Fruit fly (Drosophila melanogaster): ENCODE data around the gene Pep.

The Pep gene

DNA sequence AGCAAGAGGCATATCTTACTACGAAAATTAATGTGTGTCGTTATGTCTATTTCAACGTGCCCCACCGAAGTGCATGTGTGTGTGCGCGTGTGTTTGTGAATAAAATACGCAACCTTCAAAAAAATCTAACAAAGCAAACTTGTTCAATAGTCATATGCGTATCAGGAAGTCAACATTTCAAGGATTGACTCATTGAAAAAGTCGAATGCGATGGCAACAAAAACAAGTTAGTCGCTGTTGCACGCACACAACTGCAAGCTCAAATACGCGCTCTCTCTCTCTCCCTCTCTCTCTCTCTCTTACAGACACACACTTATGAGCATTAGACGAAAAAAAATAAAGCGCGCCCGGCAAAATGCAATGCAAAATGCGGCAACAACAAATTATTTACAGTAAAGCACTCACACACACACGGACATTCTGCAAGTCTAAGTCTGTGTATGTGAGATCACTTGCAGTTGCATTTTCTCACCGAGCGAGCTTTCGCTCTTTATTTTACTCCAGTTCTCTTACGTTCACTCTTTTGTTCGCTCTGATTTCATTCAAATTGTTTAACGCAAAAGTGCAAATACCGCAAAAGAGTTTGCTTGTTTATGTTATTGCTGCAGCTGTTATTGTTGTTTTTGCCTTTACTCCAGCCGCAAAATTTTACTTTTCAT, 38.1 kb downstream of the Pep start:
- TF ChIP-seq dl (GFP tag; optimal IDR thresholded peaks at IDR 0.05; ENCODE audit: insufficient read depth in 1 of 2, partially characterized antibody in 2 of 2) = peak in 1 of 2 experiments; percentile 74
- TF ChIP-seq Hr83 (GFP tag; optimal IDR thresholded peaks at IDR 0.05; ENCODE audit: poor library complexity, severe bottlenecking) = peak; percentile 51
- TF ChIP-seq Jra (GFP tag; optimal IDR thresholded peaks at IDR 0.05) = no peak
- no peak for TF ChIP-seq Mio (GFP tag; optimal IDR thresholded peaks at IDR 0.05)
- TF ChIP-seq N (GFP tag; optimal IDR thresholded peaks at IDR 0.05) = peak; percentile 68
- TF ChIP-seq CrebA (GFP tag; optimal IDR thresholded peaks at IDR 0.05; ENCODE audit: borderline replicate concordance) = no peak
- TF ChIP-seq foxo (GFP tag; optimal IDR thresholded peaks at IDR 0.05) = peak in 1 of 2 experiments; percentile 2
- TF ChIP-seq Dif (GFP tag; optimal IDR thresholded peaks at IDR 0.05; ENCODE audit: partially characterized antibody) = peak; percentile 69
- TF ChIP-seq h (GFP tag; optimal IDR thresholded peaks at IDR 0.05) = peak; percentile 3
- peak; percentile 27 for TF ChIP-seq Vsx2 (GFP tag; optimal IDR thresholded peaks at IDR 0.05; ENCODE audit: partially characterized antibody)
- no peak for TF ChIP-seq CG32264 (GFP tag; optimal IDR thresholded peaks at IDR 0.05)
- TF ChIP-seq psq (GFP tag; optimal IDR thresholded peaks at IDR 0.05) = peak; percentile 16
- TF ChIP-seq rgr (GFP tag; optimal IDR thresholded peaks at IDR 0.05) = no peak
- TF ChIP-seq Hr78 (GFP tag; optimal IDR thresholded peaks at IDR 0.05) = no peak
- peak; percentile 10 for TF ChIP-seq Sp1 (GFP tag; optimal IDR thresholded peaks at IDR 0.05)
- TF ChIP-seq brk (GFP tag; optimal IDR thresholded peaks at IDR 0.05) = peak; percentile 36

- no peak for TF ChIP-seq sv (GFP tag; optimal IDR thresholded peaks at IDR 0.05)
- TF ChIP-seq dl (GFP tag; optimal IDR thresholded peaks at IDR 0.05; ENCODE audit: insufficient read depth in 1 of 2, partially characterized antibody in 2 of 2) = no peak
- no peak for TF ChIP-seq Hr78 (GFP tag; optimal IDR thresholded peaks at IDR 0.05)
- TF ChIP-seq Hnf4 (GFP tag; optimal IDR thresholded peaks at IDR 0.05) = no peak
- TF ChIP-seq Dfd (GFP tag; optimal IDR thresholded peaks at IDR 0.05) = no peak
- TF ChIP-seq psq (GFP tag; optimal IDR thresholded peaks at IDR 0.05) = no peak
- TF ChIP-seq sage (GFP tag; optimal IDR thresholded peaks at IDR 0.05) = no peak
- no peak for TF ChIP-seq Dif (GFP tag; optimal IDR thresholded peaks at IDR 0.05; ENCODE audit: partially characterized antibody)
- TF ChIP-seq Vsx2 (GFP tag; optimal IDR thresholded peaks at IDR 0.05; ENCODE audit: partially characterized antibody) = no peak
- TF ChIP-seq br (GFP tag; optimal IDR thresholded peaks at IDR 0.05) = no peak
- TF ChIP-seq foxo (GFP tag; optimal IDR thresholded peaks at IDR 0.05) = no peak
- no peak for TF ChIP-seq CG9705 (GFP tag; optimal IDR thresholded peaks at IDR 0.05)
- TF ChIP-seq fru (GFP tag; optimal IDR thresholded peaks at IDR 0.05) = no peak
- TF ChIP-seq brk (GFP tag; optimal IDR thresholded peaks at IDR 0.05) = no peak
- no peak for TF ChIP-seq CrebA (GFP tag; optimal IDR thresholded peaks at IDR 0.05; ENCODE audit: borderline replicate concordance)
- no peak for TF ChIP-seq OdsH (GFP tag; optimal IDR thresholded peaks at IDR 0.05)
- no peak for TF ChIP-seq tai (GFP tag; optimal IDR thresholded peaks at IDR 0.05)
Observed at dm6 chr3L:17604891-17605290, 39.9 kb downstream of the Pep start.

dm6 chr3L:17603528-17604414, 41.1 kb downstream of the Pep start:
- TF ChIP-seq sv (GFP tag; optimal IDR thresholded peaks at IDR 0.05) (no peak), dmrt93B (GFP tag; optimal IDR thresholded peaks at IDR 0.05) (no peak), pan (optimal IDR thresholded peaks at IDR 0.05) (no peak), Mio (GFP tag; optimal IDR thresholded peaks at IDR 0.05) (no peak), Dfd (GFP tag; optimal IDR thresholded peaks at IDR 0.05) (no peak), OdsH (GFP tag; optimal IDR thresholded peaks at IDR 0.05) (peak; percentile 11), rgr (GFP tag; optimal IDR thresholded peaks at IDR 0.05) (peak; percentile 28), N (GFP tag; optimal IDR thresholded peaks at IDR 0.05) (no peak), Jra (GFP tag; optimal IDR thresholded peaks at IDR 0.05) (no peak), Hr78 (GFP tag; optimal IDR thresholded peaks at IDR 0.05) (no peak)

dm6 chr3L:17596897-17597296, 47.9 kb downstream of the Pep start:
- TF ChIP-seq dl (GFP tag; optimal IDR thresholded peaks at IDR 0.05; ENCODE audit: insufficient read depth in 1 of 2, partially characterized antibody in 2 of 2) = no peak
- TF ChIP-seq fru (GFP tag; optimal IDR thresholded peaks at IDR 0.05) = peak; percentile 14
- TF ChIP-seq Hr78 (GFP tag; optimal IDR thresholded peaks at IDR 0.05) = no peak
- TF ChIP-seq Hnf4 (GFP tag; optimal IDR thresholded peaks at IDR 0.05) = peak; percentile 50
- no peak for TF ChIP-seq h (GFP tag; optimal IDR thresholded peaks at IDR 0.05)
- no peak for TF ChIP-seq Abd-B (GFP tag; optimal IDR thresholded peaks at IDR 0.05)
- no peak for TF ChIP-seq Mio (GFP tag; optimal IDR thresholded peaks at IDR 0.05)
- TF ChIP-seq brk (GFP tag; optimal IDR thresholded peaks at IDR 0.05) = peak; percentile 75
- peak; percentile 64 for TF ChIP-seq tai (GFP tag; optimal IDR thresholded peaks at IDR 0.05)
- TF ChIP-seq N (GFP tag; optimal IDR thresholded peaks at IDR 0.05) = no peak
- TF ChIP-seq Vsx2 (GFP tag; optimal IDR thresholded peaks at IDR 0.05; ENCODE audit: partially characterized antibody) = peak; percentile 57
- TF ChIP-seq CrebA (GFP tag; optimal IDR thresholded peaks at IDR 0.05; ENCODE audit: borderline replicate concordance) = peak; percentile 21
- TF ChIP-seq Hr83 (GFP tag; optimal IDR thresholded peaks at IDR 0.05; ENCODE audit: poor library complexity, severe bottlenecking) = peak; percentile 9
- TF ChIP-seq Myc (optimal IDR thresholded peaks at IDR 0.05) = peak; percentile 75
